Fruit fly (Drosophila melanogaster): Measurements from ENCODE around the gene CG45081.

DNA sequence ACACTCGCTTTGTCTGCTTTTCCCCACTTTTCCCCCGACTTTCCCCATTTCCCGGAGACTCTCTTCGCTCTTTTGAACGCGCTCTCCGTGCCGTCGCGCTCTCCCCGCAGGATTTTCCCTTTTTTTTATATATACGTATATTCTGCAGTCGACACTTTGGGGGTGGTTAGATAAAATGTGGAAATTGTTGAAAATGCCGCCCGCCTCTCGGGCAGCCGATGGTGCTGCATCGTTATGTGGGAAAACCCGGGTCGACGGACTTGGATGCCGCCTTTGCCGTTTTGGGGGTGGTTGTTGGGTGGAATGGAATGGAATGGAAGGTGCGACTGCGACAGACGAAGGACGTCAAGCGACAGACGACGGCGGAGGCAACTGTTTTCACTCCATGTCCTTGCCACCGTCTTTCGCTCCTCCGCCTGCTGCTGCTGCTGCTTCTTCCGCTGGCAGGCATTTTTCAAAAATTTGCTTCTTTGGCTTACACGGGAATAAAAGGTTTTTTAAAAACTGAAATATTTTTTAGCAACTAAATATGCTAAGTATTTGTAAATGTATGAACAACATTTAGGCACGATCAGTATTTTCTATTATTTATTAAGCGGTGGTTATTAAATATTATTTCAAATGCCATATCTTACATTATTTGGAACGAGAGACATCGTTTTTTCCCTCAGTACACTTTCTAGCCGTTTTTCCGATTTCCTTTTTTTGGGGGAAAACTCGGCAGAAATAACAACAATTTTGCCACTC, 34.9 kb upstream of the CG45081 start:
- TF ChIP-seq Hnf4 (GFP tag; optimal IDR thresholded peaks at IDR 0.05) (no peak), Jra (GFP tag; optimal IDR thresholded peaks at IDR 0.05) (no peak), psq (GFP tag; optimal IDR thresholded peaks at IDR 0.05) (no peak), OdsH (GFP tag; optimal IDR thresholded peaks at IDR 0.05) (no peak), dmrt93B (GFP tag; optimal IDR thresholded peaks at IDR 0.05) (no peak), Myc (optimal IDR thresholded peaks at IDR 0.05) (no peak), pan (optimal IDR thresholded peaks at IDR 0.05) (no peak), sage (GFP tag; optimal IDR thresholded peaks at IDR 0.05) (no peak), ey (GFP tag; optimal IDR thresholded peaks at IDR 0.05) (no peak), Abd-B (GFP tag; optimal IDR thresholded peaks at IDR 0.05) (no peak), Mio (GFP tag; optimal IDR thresholded peaks at IDR 0.05) (no peak), jim (GFP tag; optimal IDR thresholded peaks at IDR 0.05) (no peak), dl (GFP tag; optimal IDR thresholded peaks at IDR 0.05; ENCODE audit: insufficient read depth in 1 of 2, partially characterized antibody in 2 of 2) (no peak), usp (GFP tag; optimal IDR thresholded peaks at IDR 0.05) (no peak)

Measured in whole organism, wandering third instar larva.